Fruit fly (Drosophila melanogaster) whole organism, embryonic: ENCODE measurements around the gene CG33969.
A peak's percentile ranks its signal among the peaks of the same experiment; 100 is the strongest.

Experiments
- Asciz ChIP-seq: fragments of 200-800 bp; sonication (Bioruptor generic); optimal IDR thresholded peaks from 2 replicates; lab custom pipeline; 2017; ENCODE audit warnings: missing biosample characterization, mild to moderate bottlenecking, missing genetic modification characterization, missing genetic modification reagents
- Blimp-1 ChIP-seq: fragments of 200-800 bp; sonication (Bioruptor generic); optimal IDR thresholded peaks from 3 replicates; lab custom pipeline; 2018; ENCODE audit warnings: missing biosample characterization, missing genetic modification characterization, mild to moderate bottlenecking, moderate library complexity, missing genetic modification reagents
- CG10366 ChIP-seq: fragments of 200-800 bp; sonication (Bioruptor generic); IDR thresholded peaks from 2 replicates; pipeline ENCODE4 v1.3.6; 2022; ENCODE audit warnings: missing biosample characterization, missing genetic modification characterization
- CG11398 ChIP-seq: fragments of 200-800 bp; sonication (Bioruptor generic); optimal IDR thresholded peaks from 2 replicates; lab custom pipeline; 2016; ENCODE audit warnings: missing biosample characterization, missing genetic modification characterization
- CG12236 ChIP-seq: fragments of 200-800 bp; sonication (Bioruptor generic); optimal IDR thresholded peaks from 2 replicates; lab custom pipeline; 2016; ENCODE audit warnings: missing biosample characterization, missing genetic modification characterization
- CG14014 ChIP-seq: fragments of 200-800 bp; sonication (Bioruptor generic); IDR thresholded peaks from 2 replicates; pipeline ENCODE4 v1.3.6; 2022; ENCODE audit warnings: missing biosample characterization, missing genetic modification characterization
- CG14441 ChIP-seq: fragments of 200-800 bp; sonication (Bioruptor generic); IDR thresholded peaks from 2 replicates; pipeline ENCODE4 v1.3.6; 2022; ENCODE audit warnings: missing biosample characterization, missing genetic modification characterization
- CG15011 ChIP-seq: fragments of 200-800 bp; sonication (Bioruptor generic); optimal IDR thresholded peaks from 3 replicates; lab custom pipeline; 2018; ENCODE audit warnings: missing biosample characterization, mild to moderate bottlenecking, missing genetic modification characterization
- CG15073 ChIP-seq: fragments of 200-800 bp; sonication (Bioruptor generic); optimal IDR thresholded peaks from 2 replicates; lab custom pipeline; 2016; ENCODE audit warnings: missing biosample characterization, missing genetic modification characterization
- CG18599 ChIP-seq: fragments of 200-800 bp; sonication (Bioruptor generic); optimal IDR thresholded peaks from 3 replicates; lab custom pipeline; 2017; ENCODE audit warnings: missing biosample characterization, missing genetic modification characterization, mild to moderate bottlenecking, moderate library complexity, missing genetic modification reagents
- CG31441 ChIP-seq: fragments of 200-800 bp; sonication (Bioruptor generic); IDR thresholded peaks from 2 replicates; pipeline ENCODE4 v1.3.6; 2022; ENCODE audit warnings: missing biosample characterization, missing genetic modification characterization
- CG4617 ChIP-seq: fragments of 200-800 bp; sonication (Bioruptor generic); optimal IDR thresholded peaks from 3 replicates; lab custom pipeline; 2016; ENCODE audit warnings: missing biosample characterization, missing genetic modification characterization, borderline replicate concordance
- CG5953 ChIP-seq: fragments of 200-800 bp; sonication (Bioruptor generic); IDR thresholded peaks from 2 replicates; pipeline ENCODE4 v1.3.6; 2022; ENCODE audit warnings: missing biosample characterization, missing genetic modification characterization
- CG6791 ChIP-seq: fragments of 200-800 bp; sonication (Bioruptor generic); IDR thresholded peaks from 3 replicates; pipeline ENCODE4 v1.3.6; 2022; ENCODE audit warnings: missing biosample characterization, missing genetic modification characterization; ENCODE audit not compliant: partially characterized antibody
- CG9797 ChIP-seq: fragments of 200-800 bp; sonication (Bioruptor generic); optimal IDR thresholded peaks from 3 replicates; lab custom pipeline; 2018; ENCODE audit warnings: missing biosample characterization, mild to moderate bottlenecking, missing genetic modification characterization
- D ChIP-seq, 2 experiments: fragments of 200-800 bp in 1 of 2; fragments of >200 bp in 1 of 2; sonication (Bioruptor generic) in 1 of 2; optimal IDR thresholded peaks; 2 replicates in 1 of 2; 3 replicates in 1 of 2; lab custom pipeline; 2017; ENCODE audit warnings: mild to moderate bottlenecking in 1 of 2, missing biosample characterization in 1 of 2, missing genetic modification characterization in 1 of 2, missing genetic modification reagents in 1 of 2
- E2f2 ChIP-seq: fragments of 200-800 bp; sonication (Bioruptor generic); IDR thresholded peaks from 2 replicates; pipeline ENCODE4 v1.3.6; 2022; ENCODE audit warnings: missing biosample characterization, missing genetic modification characterization
- Elba2 ChIP-seq: fragments of 200-800 bp; sonication (Bioruptor generic); optimal IDR thresholded peaks from 3 replicates; lab custom pipeline; 2016; ENCODE audit warnings: missing biosample characterization, missing genetic modification characterization
- H2.0 ChIP-seq: fragments of 200-800 bp; sonication (Bioruptor generic); IDR thresholded peaks from 2 replicates; pipeline ENCODE4 v1.3.6; 2022; ENCODE audit warnings: missing biosample characterization, missing genetic modification characterization
- HHEX ChIP-seq: fragments of 200-800 bp; sonication (Bioruptor generic); optimal IDR thresholded peaks from 3 replicates; lab custom pipeline; 2017; ENCODE audit warnings: missing biosample characterization, mild to moderate bottlenecking, missing genetic modification characterization, missing genetic modification reagents
- HLH54F ChIP-seq: fragments of 200-800 bp; sonication (Bioruptor generic); optimal IDR thresholded peaks from 3 replicates; lab custom pipeline; 2016; ENCODE audit warnings: missing biosample characterization, missing genetic modification characterization
- HLHmδ ChIP-seq: fragments of 200-800 bp; sonication (Bioruptor generic); optimal IDR thresholded peaks from 2 replicates; lab custom pipeline; 2018; ENCODE audit warnings: missing biosample characterization, mild to moderate bottlenecking, missing genetic modification characterization, moderate library complexity
- Hr51 ChIP-seq, 2 experiments: fragments of 200-800 bp; sonication (Bioruptor generic); optimal IDR thresholded peaks; 2 replicates in 1 of 2; 3 replicates in 1 of 2; lab custom pipeline; 2016 to 2018; ENCODE audit warnings: missing biosample characterization in 2 of 2, missing genetic modification characterization in 2 of 2, mild to moderate bottlenecking in 1 of 2, moderate library complexity in 1 of 2
- Myb ChIP-seq: fragments of 200-800 bp; sonication (Bioruptor generic); optimal IDR thresholded peaks from 2 replicates; lab custom pipeline; 2016; ENCODE audit warnings: missing biosample characterization, missing genetic modification characterization
- Nf-YB ChIP-seq: fragments of 200-800 bp; sonication (Bioruptor generic); optimal IDR thresholded peaks from 3 replicates; lab custom pipeline; 2019; ENCODE audit warnings: missing biosample characterization, mild to moderate bottlenecking, missing genetic modification characterization, moderate library complexity
- NfI ChIP-seq: fragments of 200-800 bp; sonication (Bioruptor generic); optimal IDR thresholded peaks from 3 replicates; lab custom pipeline; 2018; ENCODE audit warnings: missing biosample characterization, mild to moderate bottlenecking, missing genetic modification characterization, moderate library complexity
- Scr ChIP-seq: fragments of 200-800 bp; sonication (Bioruptor generic); IDR thresholded peaks from 2 replicates; pipeline ENCODE4 v1.3.6; 2022; ENCODE audit warnings: missing biosample characterization, missing genetic modification characterization; ENCODE audit not compliant: partially characterized antibody
- ash1 ChIP-seq: fragments of 200-800 bp; sonication (Bioruptor generic); optimal IDR thresholded peaks from 2 replicates; lab custom pipeline; 2018; ENCODE audit warnings: missing biosample characterization, mild to moderate bottlenecking, missing genetic modification characterization
- bcd ChIP-seq: fragments of 200-800 bp; sonication (Bioruptor generic); optimal IDR thresholded peaks from 2 replicates; lab custom pipeline; 2017; ENCODE audit warnings: missing biosample characterization, mild to moderate bottlenecking, missing genetic modification characterization
- caup ChIP-seq: fragments of 200-800 bp; sonication (Bioruptor generic); optimal IDR thresholded peaks from 3 replicates; lab custom pipeline; 2017; ENCODE audit warnings: missing biosample characterization, mild to moderate bottlenecking, missing genetic modification characterization, moderate library complexity; ENCODE audit not compliant: severe bottlenecking
- chinmo ChIP-seq: fragments of 200-800 bp; sonication (Bioruptor generic); IDR thresholded peaks from 4 replicates; pipeline ENCODE4 v1.3.6; 2022; ENCODE audit warnings: missing biosample characterization, missing genetic modification characterization; ENCODE audit not compliant: partially characterized antibody
- danr ChIP-seq: fragments of 200-800 bp; sonication (Bioruptor generic); IDR thresholded peaks from 2 replicates; pipeline ENCODE4 v1.3.6; 2022; ENCODE audit warnings: missing biosample characterization, missing genetic modification characterization
- ems ChIP-seq: fragments of 200-800 bp; sonication (Bioruptor generic); optimal IDR thresholded peaks from 3 replicates; lab custom pipeline; 2016; ENCODE audit warnings: missing biosample characterization, missing genetic modification characterization
- fu2 ChIP-seq: fragments of 200-800 bp; sonication (Bioruptor generic); optimal IDR thresholded peaks from 2 replicates; lab custom pipeline; 2016; ENCODE audit warnings: missing biosample characterization, missing genetic modification characterization
- gcm2 ChIP-seq: fragments of 200-800 bp; sonication (Bioruptor generic); optimal IDR thresholded peaks from 2 replicates; lab custom pipeline; 2016; ENCODE audit warnings: missing biosample characterization, missing genetic modification characterization
- grn ChIP-seq: fragments of 200-800 bp; sonication (Bioruptor generic); optimal IDR thresholded peaks from 3 replicates; lab custom pipeline; 2017; ENCODE audit warnings: missing biosample characterization, missing genetic modification characterization
- gsb ChIP-seq: fragments of 200-800 bp; sonication (Bioruptor generic); IDR thresholded peaks from 2 replicates; pipeline ENCODE4 v1.3.6; 2022; ENCODE audit warnings: missing biosample characterization, missing genetic modification characterization
- knrl ChIP-seq: fragments of 200-800 bp; sonication (Bioruptor generic); IDR thresholded peaks from 3 replicates; pipeline ENCODE4 v1.3.6; 2022; ENCODE audit warnings: missing biosample characterization, missing genetic modification characterization; ENCODE audit not compliant: partially characterized antibody
- oc ChIP-seq: fragments of 200-800 bp; sonication (Bioruptor generic); optimal IDR thresholded peaks from 2 replicates; lab custom pipeline; 2018; ENCODE audit warnings: missing biosample characterization, mild to moderate bottlenecking, missing genetic modification characterization, moderate library complexity
- org-1 ChIP-seq: fragments of 200-800 bp; sonication (Bioruptor generic); optimal IDR thresholded peaks from 2 replicates; lab custom pipeline; 2017; ENCODE audit warnings: missing biosample characterization, missing genetic modification characterization
- sens ChIP-seq: fragments of 200-800 bp; sonication (Bioruptor generic); peaks from one replicate; lab custom pipeline; 2016; ENCODE audit warnings: missing biosample characterization, missing genetic modification characterization
- slbo ChIP-seq: fragments of 200-800 bp; sonication (Bioruptor generic); IDR thresholded peaks from 2 replicates; pipeline ENCODE4 v1.3.6; 2022; ENCODE audit warnings: missing biosample characterization, missing genetic modification characterization
- so ChIP-seq: fragments of 200-800 bp; sonication (Bioruptor generic); IDR thresholded peaks from 3 replicates; pipeline ENCODE4 v1.3.6; 2022; ENCODE audit warnings: missing biosample characterization, missing genetic modification characterization
- sr ChIP-seq: fragments of 200-800 bp; sonication (Bioruptor generic); IDR thresholded peaks from 3 replicates; pipeline ENCODE4 v1.3.6; 2022; ENCODE audit warnings: missing biosample characterization, missing genetic modification characterization
- toy ChIP-seq: fragments of 200-800 bp; sonication (Bioruptor generic); IDR thresholded peaks from 2 replicates; pipeline ENCODE4 v1.3.6; 2022; ENCODE audit warnings: missing biosample characterization, missing genetic modification characterization
- vnd ChIP-seq: fragments of 200-800 bp; sonication (Bioruptor generic); IDR thresholded peaks from 3 replicates; pipeline ENCODE4 v1.3.6; 2022; ENCODE audit warnings: missing biosample characterization, missing genetic modification characterization; ENCODE audit not compliant: partially characterized antibody
- vvl ChIP-seq: fragments of 200-800 bp; sonication (Bioruptor generic); IDR thresholded peaks from 2 replicates; pipeline ENCODE4 v1.3.6; 2022; ENCODE audit warnings: missing biosample characterization, missing genetic modification characterization
- zf30C ChIP-seq: fragments of 200-800 bp; sonication (Bioruptor generic); optimal IDR thresholded peaks from 3 replicates; lab custom pipeline; 2018; ENCODE audit warnings: missing biosample characterization, mild to moderate bottlenecking, missing genetic modification characterization

The CG33969 gene

dm6 chr3L:20375878-20376563 lies 17.3 kb downstream of the CG33969 start, which contains the start of the genes Ide and RhoBTB (continued):
- 0 out of 2 replicates have a peak, but pooled peaks have one; percentile 36 for TF ChIP-seq Scr (GFP tag; lab: Robert Waterston, UW)
- TF ChIP-seq chinmo (GFP tag; lab: Robert Waterston, UW): 0 out of 4 replicates have a peak, but pooled peaks have one; percentile 32
- TF ChIP-seq oc: no peak
- TF ChIP-seq CG6791 (GFP tag; lab: Robert Waterston, UW): no peak
- peak; percentile 82 for TF ChIP-seq NfI (GFP tag; lab: Kevin White, UChicago)
- TF ChIP-seq CG9797 (GFP tag; lab: Kevin White, UChicago): peak; percentile 22
- peak; percentile 24 for TF ChIP-seq CG15073
- no peak for TF ChIP-seq HLHmδ
- TF ChIP-seq bcd: peak; percentile 82
- TF ChIP-seq toy: 0 out of 2 replicates have a peak, but pooled peaks have one; percentile 21
- peak; percentile 63 for TF ChIP-seq knrl
- TF ChIP-seq D (optimal IDR thresholded peaks at IDR 0.05; lab: Kevin White, UChicago): peak; percentile 53
- peak; percentile 50 for TF ChIP-seq D (GFP tag; optimal IDR thresholded peaks at IDR 0.05; lab: Kevin White, UChicago)
- TF ChIP-seq CG31441 (GFP tag; lab: Robert Waterston, UW): peak; percentile 89
- TF ChIP-seq vvl (GFP tag; lab: Robert Waterston, UW): peak; percentile 66; the same call in 1 of the 2 replicates
- TF ChIP-seq zf30C (GFP tag; lab: Kevin White, UChicago): no peak
- TF ChIP-seq gsb: no peak
- peak; percentile 92 for TF ChIP-seq fu2 (GFP tag; lab: Kevin White, UChicago)
- TF ChIP-seq so: no peak
- no peak for TF ChIP-seq ash1 (GFP tag; lab: Kevin White, UChicago)
- TF ChIP-seq ems (GFP tag; lab: Kevin White, UChicago): peak; percentile 77
- TF ChIP-seq CG15011 (GFP tag; lab: Kevin White, UChicago): no peak
- TF ChIP-seq sens (GFP tag; lab: Kevin White, UChicago): peak; percentile 92
- peak; percentile 59 for TF ChIP-seq gcm2 (GFP tag; lab: Kevin White, UChicago)
- TF ChIP-seq Hr51 (GFP tag; optimal IDR thresholded peaks at IDR 0.05; lab: Kevin White, UChicago): peak in 1 of 2 experiments; percentile 80
- TF ChIP-seq Myb (GFP tag; lab: Kevin White, UChicago): peak; percentile 92
- TF ChIP-seq vnd (GFP tag; lab: Robert Waterston, UW): no peak
- no peak for TF ChIP-seq Asciz
- TF ChIP-seq CG5953 (GFP tag; lab: Robert Waterston, UW): no peak
- peak; percentile 75 for TF ChIP-seq CG14441
- peak; percentile 23 for TF ChIP-seq org-1 (GFP tag; lab: Kevin White, UChicago)
- peak; percentile 80 for TF ChIP-seq CG18599 (GFP tag; lab: Kevin White, UChicago)
- no peak for TF ChIP-seq sr (GFP tag; lab: Robert Waterston, UW)
- TF ChIP-seq CG10366 (GFP tag; lab: Robert Waterston, UW): 0 out of 2 replicates have a peak, but pooled peaks have one; percentile 62
- peak; percentile 67; the same call in 1 of the 2 replicates for TF ChIP-seq CG14014 (GFP tag; lab: Robert Waterston, UW)
- peak; percentile 67 for TF ChIP-seq CG12236 (GFP tag; lab: Kevin White, UChicago)
- peak; percentile 48 for TF ChIP-seq HHEX (GFP tag; lab: Kevin White, UChicago)
- TF ChIP-seq CG11398 (GFP tag; lab: Kevin White, UChicago): no peak
- TF ChIP-seq H2.0 (GFP tag; lab: Robert Waterston, UW): 0 out of 2 replicates have a peak, but pooled peaks have one; percentile 41
- no peak for TF ChIP-seq grn (GFP tag; lab: Kevin White, UChicago)
- peak; percentile 83 for TF ChIP-seq E2f2
- TF ChIP-seq CG4617 (GFP tag; lab: Kevin White, UChicago): peak; percentile 54
- no peak for TF ChIP-seq Blimp-1 (GFP tag; lab: Kevin White, UChicago)
- TF ChIP-seq slbo: peak; percentile 94
- TF ChIP-seq caup: peak; percentile 59
- TF ChIP-seq Nf-YB (GFP tag; lab: Kevin White, UChicago): peak; percentile 48
- TF ChIP-seq Elba2 (GFP tag; lab: Kevin White, UChicago): peak; percentile 94
- TF ChIP-seq HLH54F (GFP tag; lab: Kevin White, UChicago): peak; percentile 90
- TF ChIP-seq danr: peak; percentile 70
